Worm (Caenorhabditis elegans): Measurements from ENCODE around the gene crn-7.

The crn-7 gene

DNA sequence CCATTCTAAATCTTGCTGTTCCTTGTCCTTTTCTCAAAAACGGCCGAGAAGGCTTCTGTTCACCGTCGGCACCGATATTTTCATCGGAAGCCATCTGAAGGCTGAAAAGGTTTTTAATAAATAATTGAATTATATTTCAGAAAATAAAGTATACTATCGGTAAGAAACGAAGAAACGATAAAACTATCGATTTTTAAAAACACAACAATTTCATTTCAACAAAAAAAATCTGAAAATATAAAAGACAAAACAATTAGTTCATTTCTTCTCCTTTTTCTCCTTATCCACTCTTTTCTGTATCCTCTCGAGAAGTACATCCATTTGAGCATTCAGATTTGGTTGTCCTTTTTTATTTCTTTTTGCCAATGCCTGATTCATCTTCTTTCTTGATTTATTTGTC is 50.2 kb downstream of the crn-7 start, which contains the start of gene sas-4:
Gene sas-4 (minus strand): TSS at position 101 of the 400 bp plus-strand sequence.
- TF ChIP-seq sox-4 (tag; optimal IDR thresholded peaks at IDR 0.05) (no peak), K09A11.1 (tag; optimal IDR thresholded peaks at IDR 0.05; ENCODE audit: insufficient read depth) (no peak)

DNA sequence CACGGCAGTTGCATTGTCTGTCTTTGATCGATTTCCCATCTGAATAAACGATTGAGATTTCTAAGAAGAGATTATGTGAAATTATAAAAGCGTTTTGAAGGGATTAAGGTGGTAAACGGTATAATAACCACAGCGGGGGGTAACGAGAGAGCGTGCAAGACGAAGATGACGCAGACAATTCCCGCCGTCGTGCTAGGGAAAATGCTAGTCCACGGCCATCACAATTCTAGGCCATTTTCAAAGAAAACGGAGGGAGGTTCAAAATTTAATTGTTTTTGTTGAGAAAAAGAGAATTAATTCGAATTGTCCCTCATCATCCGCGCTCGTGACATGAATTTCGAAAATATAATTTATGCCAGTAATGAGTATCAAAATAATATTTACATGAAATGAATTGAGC is 50.8 kb downstream of the crn-7 start, which contains the start of gene F10E9.11:
Gene F10E9.11 (minus strand): TSS at position 161 of the 400 bp plus-strand sequence.
- TF ChIP-seq tbx-7 (tag; optimal IDR thresholded peaks at IDR 0.05) (peak; percentile 93), ceh-6 (GFP tag; optimal IDR thresholded peaks at IDR 0.05) (peak; percentile 8), ceh-2 (tag; optimal IDR thresholded peaks at IDR 0.05) (peak; percentile 97), ets-4 (tag; optimal IDR thresholded peaks at IDR 0.05) (peak; percentile 94), sox-4 (tag; optimal IDR thresholded peaks at IDR 0.05) (no peak), ahr-1 (tag; optimal IDR thresholded peaks at IDR 0.05) (peak; percentile 53), ztf-16 (tag; optimal IDR thresholded peaks at IDR 0.05) (peak; percentile 39), unc-3 (GFP tag; conservative IDR thresholded peaks at IDR 0.05) (peak; percentile 41; the same call in 1 of the 2 replicates), unc-3 (tag; optimal IDR thresholded peaks at IDR 0.05) (peak; percentile 33), rnt-1 (tag; optimal IDR thresholded peaks at IDR 0.05) (peak; percentile 84), unc-42 (tag; optimal IDR thresholded peaks at IDR 0.05) (peak; percentile 69), ttx-3 (tag; optimal IDR thresholded peaks at IDR 0.05) (peak; percentile 43), gmeb-2 (tag; optimal IDR thresholded peaks at IDR 0.05) (peak; percentile 1), elt-4 (tag; optimal IDR thresholded peaks at IDR 0.05) (no peak), ceh-14 (tag; optimal IDR thresholded peaks at IDR 0.05) (peak; percentile 81), eyg-1 (tag; optimal IDR thresholded peaks at IDR 0.05) (peak; percentile 16), hlh-6 (tag; optimal IDR thresholded peaks at IDR 0.05) (peak; percentile 34), ceh-48 (tag; optimal IDR thresholded peaks at IDR 0.05) (no peak), K09A11.1 (tag; optimal IDR thresholded peaks at IDR 0.05; ENCODE audit: insufficient read depth) (no peak), ceh-19 (GFP tag; optimal IDR thresholded peaks at IDR 0.05) (no peak), mec-3 (tag; optimal IDR thresholded peaks at IDR 0.05; ENCODE audit: borderline replicate concordance) (peak; percentile 76), elt-2 (tag; optimal IDR thresholded peaks at IDR 0.05) (peak; percentile 47), fkh-10 (GFP tag; optimal IDR thresholded peaks at IDR 0.05) (no peak), pax-1 (tag; optimal IDR thresholded peaks at IDR 0.05) (peak; percentile 27), hlh-13 (GFP tag; optimal IDR thresholded peaks at IDR 0.05) (no peak), syd-9 (tag; optimal IDR thresholded peaks at IDR 0.05) (no peak), che-1 (tag; optimal IDR thresholded peaks at IDR 0.05) (no peak), nhr-11 (tag; optimal IDR thresholded peaks at IDR 0.05) (no peak), unc-55 (GFP tag; optimal IDR thresholded peaks at IDR 0.05) (no peak), lim-6 (tag; optimal IDR thresholded peaks at IDR 0.05) (peak; percentile 79), hlh-30 (tag; optimal IDR thresholded peaks at IDR 0.05; ENCODE audit: insufficient read depth) (peak; percentile 13), ceh-34 (tag; optimal IDR thresholded peaks at IDR 0.05) (peak; percentile 73), nfya-1 (tag; optimal IDR thresholded peaks at IDR 0.05) (peak; percentile 62), ceh-31 (tag; optimal IDR thresholded peaks at IDR 0.05) (peak; percentile 99), C08G9.2 (tag; optimal IDR thresholded peaks at IDR 0.05) (peak; percentile 96), dve-1 (tag; optimal IDR thresholded peaks at IDR 0.05) (no peak), dmd-4 (tag; optimal IDR thresholded peaks at IDR 0.05; ENCODE audit: borderline replicate concordance) (peak; percentile 73), unc-86 (tag; optimal IDR thresholded peaks at IDR 0.05) (peak; percentile 45), ceh-18 (tag; optimal IDR thresholded peaks at IDR 0.05) (peak; percentile 50), ceh-22 (tag; optimal IDR thresholded peaks at IDR 0.05) (no peak), F13H6.1 (tag; optimal IDR thresholded peaks at IDR 0.05) (peak; percentile 79), T23F11.4 (GFP tag; optimal IDR thresholded peaks at IDR 0.05) (no peak), ref-2 (tag; optimal IDR thresholded peaks at IDR 0.05) (peak; percentile 100), ceh-24 (tag; optimal IDR thresholded peaks at IDR 0.05) (no peak), odd-2 (tag; optimal IDR thresholded peaks at IDR 0.05) (no peak), hlh-8 (tag; optimal IDR thresholded peaks at IDR 0.05) (peak; percentile 86), pros-1 (tag; optimal IDR thresholded peaks at IDR 0.05) (no peak), fkh-6 (tag; optimal IDR thresholded peaks at IDR 0.05) (peak; percentile 56), fax-1 (tag; optimal IDR thresholded peaks at IDR 0.05) (peak; percentile 62), K02D7.2 (tag; optimal IDR thresholded peaks at IDR 0.05) (no peak), lin-11 (tag; optimal IDR thresholded peaks at IDR 0.05) (no peak)

Data from whole organism, late embryonic.